Fruit fly (Drosophila melanogaster) whole organism, larva: ENCODE data around the gene Cralbp.
A peak's percentile ranks its signal among the peaks of the same experiment; 100 is the strongest.

Experiments used
- noc ChIP-seq: fragments of 200-800 bp; sonication (Bioruptor generic); optimal IDR thresholded peaks from 3 replicates; lab custom pipeline; 2019; ENCODE audit warnings: missing biosample characterization, mild to moderate bottlenecking, missing genetic modification characterization, moderate library complexity

The Cralbp gene

dm6 chr3L:5786604-5787003, at the start of gene Cralbp:
TSS of gene Cralbp (minus strand) at chr3L:5786718.
- TF ChIP-seq noc (tag; lab: Kevin White, UChicago): no peak

DNA sequence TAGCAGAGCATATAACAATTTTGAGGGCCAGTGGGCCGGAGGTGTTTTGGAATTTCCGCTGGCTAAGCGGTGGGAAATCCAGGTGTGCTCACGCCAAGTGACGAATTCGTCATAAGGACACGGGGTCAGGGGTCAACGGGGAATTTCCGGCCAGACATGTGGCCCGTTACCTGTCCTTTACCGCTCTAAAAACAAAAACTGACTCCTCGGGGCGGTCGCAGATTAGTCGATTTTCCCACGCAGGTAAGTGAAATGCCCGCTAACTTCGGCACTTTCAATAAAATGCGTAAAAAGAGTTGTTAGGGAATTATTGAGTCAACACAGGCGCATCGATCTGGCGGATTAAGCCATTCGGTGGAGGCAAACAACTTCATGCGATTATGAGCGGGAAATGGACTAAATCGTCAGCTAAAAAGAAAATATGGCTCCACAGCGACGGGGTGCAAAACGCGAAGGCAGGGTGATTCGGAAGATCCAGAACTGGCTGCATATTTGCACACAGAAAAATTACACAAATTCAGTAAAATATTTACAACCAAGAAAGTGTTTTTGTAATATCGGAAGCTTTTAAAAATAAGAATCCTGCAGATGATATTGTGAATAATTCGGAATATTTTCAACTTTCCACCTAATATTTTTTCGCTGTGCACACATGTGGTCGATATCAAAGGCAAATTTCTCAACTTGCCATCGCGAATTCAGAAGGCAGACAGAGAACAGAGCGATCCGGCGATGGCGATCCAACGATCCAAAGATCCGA, 49.5 kb upstream of the Cralbp start:
- no peak for TF ChIP-seq noc (tag; lab: Kevin White, UChicago)

dm6 chr3L:5835431-5835830, 48.9 kb upstream of the Cralbp start:
- no peak for TF ChIP-seq noc (tag; lab: Kevin White, UChicago)

dm6 chr3L:5834798-5835197, 48.3 kb upstream of the Cralbp start:
- no peak for TF ChIP-seq noc (tag; lab: Kevin White, UChicago)

DNA sequence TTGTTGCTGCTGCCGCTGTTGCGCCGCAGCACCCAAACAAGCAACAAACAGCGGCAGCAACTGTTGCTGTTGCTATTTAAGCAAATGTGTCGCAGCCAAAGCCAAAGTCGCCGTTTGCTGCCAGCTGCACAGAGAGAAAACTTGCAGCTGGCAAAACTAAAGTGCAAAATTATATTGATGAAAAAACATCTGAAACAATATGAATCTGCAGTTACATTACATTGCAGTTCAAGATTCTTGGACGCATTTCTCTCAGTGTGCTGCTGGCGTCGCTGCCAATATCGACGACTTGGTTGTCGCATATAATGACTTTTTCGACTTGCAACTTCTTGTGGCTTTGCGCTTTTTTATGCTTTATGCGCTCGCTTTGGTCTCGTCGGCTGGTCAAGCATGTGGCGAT, 47.7 kb upstream of the Cralbp start:
- no peak for TF ChIP-seq noc (tag; lab: Kevin White, UChicago)

DNA sequence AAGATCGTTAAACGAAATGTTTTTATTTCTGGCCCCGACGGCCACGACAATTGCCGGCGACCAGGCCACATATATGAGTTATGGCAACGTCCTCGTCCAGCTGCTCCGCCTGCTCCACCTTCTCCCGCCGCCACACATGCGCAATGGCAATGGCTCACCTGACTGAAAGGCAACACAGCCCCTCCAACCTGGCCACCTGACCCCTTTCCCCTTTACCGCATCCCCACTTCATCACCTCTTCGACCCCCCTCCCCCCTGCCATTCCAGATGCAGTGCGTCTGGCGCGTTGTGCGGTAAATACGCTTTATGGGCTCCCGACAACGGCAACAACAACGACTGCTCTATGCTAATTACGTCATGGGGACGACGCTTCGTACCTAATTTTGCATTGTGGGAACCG, 47.2 kb upstream of the Cralbp start:
- no peak for TF ChIP-seq noc (tag; lab: Kevin White, UChicago)

dm6 chr3L:5831890-5832289, 45.4 kb upstream of the Cralbp start:
- TF ChIP-seq noc (tag; lab: Kevin White, UChicago): no peak

DNA sequence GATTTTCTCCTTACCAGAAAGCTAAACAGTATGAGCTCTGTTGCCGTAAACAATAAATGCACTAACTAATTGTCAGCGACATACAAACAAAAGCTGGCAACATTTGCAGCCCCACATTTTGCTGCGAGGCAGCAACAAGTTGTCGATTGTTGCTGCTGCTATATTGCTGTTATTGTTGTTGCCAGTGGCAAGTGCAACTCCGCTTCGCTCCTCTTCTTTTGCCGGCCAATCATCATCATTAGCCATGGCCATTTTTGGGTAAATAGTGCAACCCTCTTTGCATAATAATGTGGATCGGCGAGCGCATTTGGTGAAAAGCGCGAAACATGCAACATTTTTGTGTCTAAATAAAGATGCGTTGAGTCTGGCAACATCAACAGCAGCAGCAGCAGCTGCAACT, 44.1 kb upstream of the Cralbp start:
- TF ChIP-seq noc (tag; lab: Kevin White, UChicago): no peak

DNA sequence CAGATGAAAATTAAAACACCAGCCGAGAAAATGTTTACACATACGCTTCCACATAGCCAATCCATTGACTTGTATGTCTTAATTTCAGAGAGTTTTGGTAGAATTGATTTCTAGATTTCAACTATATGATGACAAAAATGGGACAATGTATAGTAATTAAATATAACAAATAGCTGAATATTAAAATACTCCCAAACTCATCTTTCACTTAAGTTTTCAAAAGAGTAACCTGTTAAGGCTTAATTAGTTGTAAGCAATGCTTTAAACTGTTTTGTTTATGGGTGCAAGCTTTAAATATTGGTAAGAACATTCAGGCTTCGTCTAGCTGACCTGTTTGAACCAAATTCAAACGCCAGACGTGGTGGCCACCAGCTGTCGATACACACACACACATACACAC, 42.2 kb upstream of the Cralbp start:
- no peak for TF ChIP-seq noc (tag; lab: Kevin White, UChicago)

DNA sequence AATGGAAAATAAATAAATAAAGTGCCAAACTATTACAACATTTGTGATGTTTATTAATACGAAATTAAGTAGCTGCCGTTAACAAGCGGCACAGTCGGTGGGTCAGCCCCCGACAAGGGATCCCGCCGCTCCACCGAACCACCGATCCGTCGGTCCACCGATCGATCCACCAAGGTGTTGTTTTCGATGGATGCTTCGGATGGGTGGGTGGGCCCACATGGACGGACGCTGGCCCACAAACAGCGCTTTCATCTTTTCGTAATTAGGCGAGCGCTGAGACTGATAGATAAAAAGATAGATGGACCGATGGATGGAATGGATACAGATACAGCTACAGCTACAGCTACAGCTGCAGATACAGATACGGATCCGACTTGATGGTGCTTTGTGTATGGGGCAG, 41.8 kb upstream of the Cralbp start:
- TF ChIP-seq noc (tag; lab: Kevin White, UChicago): no peak

DNA sequence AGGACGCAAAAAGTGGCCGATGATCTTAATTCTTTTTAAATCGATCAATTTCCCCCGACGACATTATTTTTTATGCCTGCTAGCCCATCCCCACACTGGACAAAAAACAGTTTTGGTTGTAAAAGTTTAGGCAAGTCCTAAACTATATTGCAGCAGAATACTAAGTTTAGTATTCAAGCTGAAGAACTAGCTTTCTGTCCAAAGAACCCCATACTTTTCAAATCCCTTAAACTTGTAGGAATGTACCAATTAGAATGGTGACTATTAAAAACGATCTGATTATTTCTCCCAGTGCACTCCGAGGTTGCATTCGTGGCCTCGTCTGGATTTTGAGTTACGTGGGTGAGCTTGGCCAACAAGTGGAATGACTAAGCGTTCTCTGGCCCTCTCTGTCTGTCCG, 39.0 kb upstream of the Cralbp start:
- TF ChIP-seq noc (tag; lab: Kevin White, UChicago): no peak

DNA sequence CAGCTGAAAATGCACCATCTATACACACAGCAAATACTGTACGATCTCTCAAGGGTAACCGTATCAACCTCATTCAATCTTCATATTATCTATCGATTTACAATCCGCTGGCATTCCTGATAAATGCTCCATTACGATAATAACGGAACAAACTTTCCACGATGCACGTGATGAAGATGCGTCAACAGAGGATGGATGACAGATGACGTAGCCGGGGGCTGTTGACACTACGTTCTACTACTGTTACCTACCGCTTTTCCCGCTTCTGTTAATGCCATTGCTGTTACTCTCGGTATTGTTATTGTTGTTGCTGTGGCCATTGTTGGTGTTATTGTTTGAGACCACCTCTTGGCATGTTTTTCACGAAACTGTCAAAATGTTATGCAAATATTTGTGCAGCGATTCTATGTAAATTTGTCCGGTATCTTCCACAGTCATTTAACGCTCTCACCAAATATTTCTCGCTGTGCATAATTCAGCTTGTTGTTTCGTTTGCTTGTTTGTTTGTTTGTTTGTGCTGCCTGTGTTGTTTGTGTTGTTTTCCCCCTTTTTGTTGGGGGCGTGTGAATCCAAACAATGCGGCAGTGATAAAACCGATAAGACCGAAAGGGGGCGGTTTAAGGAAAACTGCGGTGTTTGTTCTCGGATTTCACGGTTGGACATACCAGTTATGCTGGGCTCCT, 37.4 kb upstream of the Cralbp start:
- TF ChIP-seq noc (tag; lab: Kevin White, UChicago): peak; percentile 46

DNA sequence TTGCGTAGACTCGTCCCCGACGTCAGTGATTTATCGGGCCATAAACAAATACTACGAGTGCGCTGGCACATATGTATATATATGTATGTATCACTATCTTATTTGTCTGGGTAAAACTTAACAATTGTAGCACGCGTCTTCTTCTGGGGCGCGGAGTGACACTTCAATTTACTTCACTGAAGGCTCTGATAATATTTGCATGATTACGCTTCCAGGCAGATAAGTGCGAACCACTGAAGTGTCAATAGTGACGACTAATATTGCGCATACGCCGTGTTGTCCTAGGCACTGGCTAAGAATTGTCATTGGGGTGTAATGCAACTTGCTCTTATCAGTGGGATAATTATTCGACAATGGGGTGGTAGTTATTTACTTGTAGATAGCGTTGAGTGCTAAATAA, 35.0 kb upstream of the Cralbp start:
- no peak for TF ChIP-seq noc (tag; lab: Kevin White, UChicago)

dm6 chr3L:5820793-5821192, 34.3 kb upstream of the Cralbp start:
- TF ChIP-seq noc (tag; lab: Kevin White, UChicago): no peak

dm6 chr3L:5820039-5820438, 33.5 kb upstream of the Cralbp start:
- no peak for TF ChIP-seq noc (tag; lab: Kevin White, UChicago)

dm6 chr3L:5819310-5819709, 32.8 kb upstream of the Cralbp start:
- peak; percentile 40 for TF ChIP-seq noc (tag; lab: Kevin White, UChicago)

- TF ChIP-seq noc (tag; lab: Kevin White, UChicago): no peak
Observed at dm6 chr3L:5817177-5817576, 30.7 kb upstream of the Cralbp start.
